Fruit fly (Drosophila melanogaster): ENCODE data around the gene smp-30.
A peak's percentile ranks its signal among the peaks of the same experiment; 100 is the strongest.

Gene smp-30

DNA sequence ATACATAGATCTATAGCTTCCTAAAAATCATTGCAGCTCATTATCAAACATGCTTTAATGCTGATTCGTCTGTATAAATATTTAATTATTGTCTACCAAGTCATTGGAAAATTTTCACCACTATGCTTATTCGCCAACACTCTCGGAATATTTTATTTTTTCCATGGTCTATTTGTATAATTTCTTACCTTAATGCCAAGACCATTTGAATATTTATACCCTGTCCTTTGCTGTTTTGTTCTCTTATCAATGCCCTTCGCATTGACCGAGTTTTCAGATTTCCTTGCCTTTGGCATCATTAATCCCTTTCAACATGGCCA is 19.3 kb downstream of the smp-30 start (continued):
- TF ChIP-seq CG33213 (GFP tag; optimal IDR thresholded peaks at IDR 0.05): no peak
- TF ChIP-seq cas (GFP tag; IDR thresholded peaks at IDR 0.05): no peak
- TF ChIP-seq br (optimal IDR thresholded peaks at IDR 0.05): no peak
- TF ChIP-seq CG34224 (GFP tag; IDR thresholded peaks at IDR 0.05; ENCODE audit: partially characterized antibody): no peak
- TF ChIP-seq da (GFP tag; optimal IDR thresholded peaks at IDR 0.05): no peak
- no peak for TF ChIP-seq jing (GFP tag; optimal IDR thresholded peaks at IDR 0.05)
- no peak for TF ChIP-seq gt (GFP tag; IDR thresholded peaks at IDR 0.05)
- TF ChIP-seq B-H2 (GFP tag; optimal IDR thresholded peaks at IDR 0.05): no peak
- no peak for TF ChIP-seq Rfx (GFP tag; IDR thresholded peaks at IDR 0.05)
- no peak for TF ChIP-seq ac (GFP tag; optimal IDR thresholded peaks at IDR 0.05)
- no peak for TF ChIP-seq CG10274 (GFP tag; optimal IDR thresholded peaks at IDR 0.05)
- TF ChIP-seq NfI (GFP tag; optimal IDR thresholded peaks at IDR 0.05): no peak
- TF ChIP-seq YL-1 (GFP tag; optimal IDR thresholded peaks at IDR 0.05): no peak
- no peak for TF ChIP-seq Oli (tag; optimal IDR thresholded peaks at IDR 0.05)
- TF ChIP-seq Mad (GFP tag; optimal IDR thresholded peaks at IDR 0.05): no peak
- no peak for TF ChIP-seq pan (optimal IDR thresholded peaks at IDR 0.05)
- TF ChIP-seq pan (GFP tag; optimal IDR thresholded peaks at IDR 0.05 in 1 of 2, IDR thresholded peaks at IDR 0.05 in 1 of 2): peak in 1 of 2 experiments; percentile 14
- no peak for TF ChIP-seq Deaf1 (tag; optimal IDR thresholded peaks at IDR 0.05)
- no peak for TF ChIP-seq ttk (GFP tag; IDR thresholded peaks at IDR 0.05)
- no peak for TF ChIP-seq ci (GFP tag; IDR thresholded peaks at IDR 0.05)
- TF ChIP-seq fd3F (GFP tag; optimal IDR thresholded peaks at IDR 0.05): no peak
- peak; percentile 21; the same call in 1 of the 2 replicates for TF ChIP-seq Xrp1 (GFP tag; IDR thresholded peaks at IDR 0.05)
- TF ChIP-seq Fer2 (tag; optimal IDR thresholded peaks at IDR 0.05): no peak
- TF ChIP-seq D19B (GFP tag; optimal IDR thresholded peaks at IDR 0.05): no peak
- no peak for TF ChIP-seq exex (tag; optimal IDR thresholded peaks at IDR 0.05)
- no peak for TF ChIP-seq jumu (GFP tag; optimal IDR thresholded peaks at IDR 0.05)
- TF ChIP-seq zen2 (GFP tag; IDR thresholded peaks at IDR 0.05; ENCODE audit: partially characterized antibody): no peak
- TF ChIP-seq CG1602 (GFP tag; optimal IDR thresholded peaks at IDR 0.05): no peak
- TF ChIP-seq CG10543 (GFP tag; optimal IDR thresholded peaks at IDR 0.05): no peak
- TF ChIP-seq CG14441 (GFP tag; IDR thresholded peaks at IDR 0.05): no peak
- no peak for TF ChIP-seq otp (GFP tag; IDR thresholded peaks at IDR 0.05)
- TF ChIP-seq amos (GFP tag; IDR thresholded peaks at IDR 0.05; ENCODE audit: partially characterized antibody): no peak
- TF ChIP-seq tgo (GFP tag; IDR thresholded peaks at IDR 0.05): peak; percentile 46; the same call in 1 of the 3 replicates
- TF ChIP-seq CG13296 (GFP tag; optimal IDR thresholded peaks at IDR 0.05): no peak
- no peak for TF ChIP-seq Scr (GFP tag; IDR thresholded peaks at IDR 0.05; ENCODE audit: partially characterized antibody)
- no peak for TF ChIP-seq CG10979 (tag; optimal IDR thresholded peaks at IDR 0.05)
- TF ChIP-seq Ssrp (tag; optimal IDR thresholded peaks at IDR 0.05): no peak
- no peak for TF ChIP-seq Hr39 (optimal IDR thresholded peaks at IDR 0.05)
- no peak for TF ChIP-seq CG5245 (GFP tag; optimal IDR thresholded peaks at IDR 0.05)
- no peak for TF ChIP-seq pb (GFP tag; optimal IDR thresholded peaks at IDR 0.05)
- TF ChIP-seq NC2α (GFP tag; optimal IDR thresholded peaks at IDR 0.05): no peak
- no peak for TF ChIP-seq CG11696 (GFP tag; IDR thresholded peaks at IDR 0.05)
- TF ChIP-seq bbx (GFP tag; IDR thresholded peaks at IDR 0.05; ENCODE audit: partially characterized antibody): no peak
- TF ChIP-seq CG34376 (GFP tag; optimal IDR thresholded peaks at IDR 0.05): no peak
- no peak for TF ChIP-seq sd (tag; optimal IDR thresholded peaks at IDR 0.05)
- no peak for TF ChIP-seq Dll (GFP tag; IDR thresholded peaks at IDR 0.05; ENCODE audit: partially characterized antibody)
- TF ChIP-seq E2f2 (GFP tag; IDR thresholded peaks at IDR 0.05): no peak
- no peak for TF ChIP-seq CG3163 (GFP tag; optimal IDR thresholded peaks at IDR 0.05)
- TF ChIP-seq ro (GFP tag; IDR thresholded peaks at IDR 0.05): no peak
- no peak for TF ChIP-seq cwo (GFP tag; optimal IDR thresholded peaks at IDR 0.05)
- no peak for TF ChIP-seq gsb (GFP tag; IDR thresholded peaks at IDR 0.05)
- TF ChIP-seq lmd (GFP tag; IDR thresholded peaks at IDR 0.05): 0 out of 2 replicates have a peak, but pooled peaks have one; percentile 22
- 0 out of 2 replicates have a peak, but pooled peaks have one; percentile 22 for TF ChIP-seq CG7372 (GFP tag; IDR thresholded peaks at IDR 0.05)

Measured in whole organism, embryonic.